Worm (Caenorhabditis elegans): ENCODE measurements around the gene wbp-2.

Gene wbp-2

ce11 chrII:9358230-9358629, 28.7 kb downstream of the wbp-2 start, which contains the start of gene mel-11:
mel-11 (plus strand) TSS chrII:9358530.
- TF ChIP-seq sma-9 (GFP tag; optimal IDR thresholded peaks at IDR 0.05) (no peak), sma-9 (tag; optimal IDR thresholded peaks at IDR 0.05) (no peak), blmp-1 (tag; optimal IDR thresholded peaks at IDR 0.05; ENCODE audit: insufficient read depth) (no peak), ama-1 (optimal IDR thresholded peaks at IDR 0.05) (no peak), skn-1 (tag; optimal IDR thresholded peaks at IDR 0.05) (no peak), unc-55 (GFP tag; optimal IDR thresholded peaks at IDR 0.05) (no peak), crh-2 (tag; optimal IDR thresholded peaks at IDR 0.05) (no peak), peb-1 (tag; optimal IDR thresholded peaks at IDR 0.05) (no peak), nhr-23 (tag; optimal IDR thresholded peaks at IDR 0.05) (no peak), ceh-82 (tag; optimal IDR thresholded peaks at IDR 0.05) (no peak), mbf-1 (tag; optimal IDR thresholded peaks at IDR 0.05) (no peak), ztf-11 (tag; optimal IDR thresholded peaks at IDR 0.05) (no peak), nhr-10 (tag; optimal IDR thresholded peaks at IDR 0.05) (no peak), nhr-11 (tag; optimal IDR thresholded peaks at IDR 0.05) (no peak), zag-1 (tag; optimal IDR thresholded peaks at IDR 0.05) (no peak), nhr-6 (tag; optimal IDR thresholded peaks at IDR 0.05) (no peak), nhr-12 (tag; optimal IDR thresholded peaks at IDR 0.05) (no peak), sem-4 (tag; optimal IDR thresholded peaks at IDR 0.05) (no peak), ZK546.5 (tag; optimal IDR thresholded peaks at IDR 0.05) (no peak), nhr-77 (tag; optimal IDR thresholded peaks at IDR 0.05) (no peak), R02D3.7 (tag; optimal IDR thresholded peaks at IDR 0.05) (no peak)

- no peak for TF ChIP-seq sma-9 (GFP tag; optimal IDR thresholded peaks at IDR 0.05)
- TF ChIP-seq sma-9 (tag; optimal IDR thresholded peaks at IDR 0.05) = no peak
- no peak for TF ChIP-seq Y55F3AM.14 (GFP tag; optimal IDR thresholded peaks at IDR 0.05)
- no peak for TF ChIP-seq unc-55 (GFP tag; optimal IDR thresholded peaks at IDR 0.05)
- no peak for TF ChIP-seq lin-11 (tag; optimal IDR thresholded peaks at IDR 0.05)
- no peak for TF ChIP-seq elt-1 (tag; optimal IDR thresholded peaks at IDR 0.05)
- TF ChIP-seq lsy-2 (tag; optimal IDR thresholded peaks at IDR 0.05) = no peak
- TF ChIP-seq nhr-237 (tag; optimal IDR thresholded peaks at IDR 0.05) = no peak
- no peak for TF ChIP-seq ceh-16 (tag; optimal IDR thresholded peaks at IDR 0.05)
- TF ChIP-seq ztf-11 (tag; optimal IDR thresholded peaks at IDR 0.05) = no peak
- TF ChIP-seq sem-4 (tag; optimal IDR thresholded peaks at IDR 0.05) = no peak
- TF ChIP-seq nhr-10 (tag; optimal IDR thresholded peaks at IDR 0.05) = no peak
- no peak for TF ChIP-seq aly-2 (tag; optimal IDR thresholded peaks at IDR 0.05)
- TF ChIP-seq nhr-12 (tag; optimal IDR thresholded peaks at IDR 0.05) = no peak
- no peak for TF ChIP-seq C34F6.9 (tag; optimal IDR thresholded peaks at IDR 0.05)
- no peak for TF ChIP-seq lin-13 (GFP tag; optimal IDR thresholded peaks at IDR 0.05)
Measured at ce11 chrII:9362249-9362648, 32.7 kb downstream of the wbp-2 start.

- no peak for TF ChIP-seq nhr-10 (tag; optimal IDR thresholded peaks at IDR 0.05)
- TF ChIP-seq elt-3 (tag; optimal IDR thresholded peaks at IDR 0.05) = no peak
- no peak for TF ChIP-seq nhr-12 (tag; optimal IDR thresholded peaks at IDR 0.05)
- TF ChIP-seq ZK546.5 (tag; optimal IDR thresholded peaks at IDR 0.05) = no peak
- no peak for TF ChIP-seq ztf-11 (tag; optimal IDR thresholded peaks at IDR 0.05)
- no peak for TF ChIP-seq zag-1 (tag; optimal IDR thresholded peaks at IDR 0.05)
- TF ChIP-seq fos-1 (tag; optimal IDR thresholded peaks at IDR 0.05) = no peak
- TF ChIP-seq sma-9 (GFP tag; optimal IDR thresholded peaks at IDR 0.05) = no peak
- TF ChIP-seq sma-9 (tag; optimal IDR thresholded peaks at IDR 0.05) = no peak
Measured at ce11 chrII:9369394-9369793, 39.8 kb downstream of the wbp-2 start.

ce11 chrII:9372393-9372792, 42.8 kb downstream of the wbp-2 start, which contains the start of gene C06C3.3:
C06C3.3 (minus strand) TSS chrII:9372493.
- TF ChIP-seq C34F6.9 (tag; optimal IDR thresholded peaks at IDR 0.05) = no peak
- TF ChIP-seq lin-13 (GFP tag; optimal IDR thresholded peaks at IDR 0.05) = no peak
- TF ChIP-seq nhr-77 (tag; optimal IDR thresholded peaks at IDR 0.05) = no peak
- TF ChIP-seq unc-39 (tag; optimal IDR thresholded peaks at IDR 0.05) = no peak
- TF ChIP-seq mdl-1 (tag; optimal IDR thresholded peaks at IDR 0.05) = no peak
- no peak for TF ChIP-seq elt-1 (tag; optimal IDR thresholded peaks at IDR 0.05)
- no peak for TF ChIP-seq nhr-11 (tag; optimal IDR thresholded peaks at IDR 0.05)
- no peak for TF ChIP-seq ama-1 (optimal IDR thresholded peaks at IDR 0.05)

- TF ChIP-seq elt-1 (tag; optimal IDR thresholded peaks at IDR 0.05) = no peak
- no peak for TF ChIP-seq ZK546.5 (tag; optimal IDR thresholded peaks at IDR 0.05)
- TF ChIP-seq nhr-11 (tag; optimal IDR thresholded peaks at IDR 0.05) = no peak
- TF ChIP-seq aly-2 (tag; optimal IDR thresholded peaks at IDR 0.05) = no peak
- no peak for TF ChIP-seq alr-1 (tag; optimal IDR thresholded peaks at IDR 0.05)
- TF ChIP-seq nhr-6 (tag; optimal IDR thresholded peaks at IDR 0.05) = no peak
- no peak for TF ChIP-seq nhr-129 (tag; optimal IDR thresholded peaks at IDR 0.05)
- no peak for TF ChIP-seq blmp-1 (tag; optimal IDR thresholded peaks at IDR 0.05; ENCODE audit: insufficient read depth)
- no peak for TF ChIP-seq ztf-11 (tag; optimal IDR thresholded peaks at IDR 0.05)
- no peak for TF ChIP-seq lsy-2 (tag; optimal IDR thresholded peaks at IDR 0.05)
- no peak for TF ChIP-seq ama-1 (optimal IDR thresholded peaks at IDR 0.05)
- no peak for TF ChIP-seq lin-39 (tag; optimal IDR thresholded peaks at IDR 0.05)
- TF ChIP-seq ceh-82 (tag; optimal IDR thresholded peaks at IDR 0.05) = no peak
- TF ChIP-seq unc-62 (GFP tag; optimal IDR thresholded peaks at IDR 0.05) = no peak
Measured at ce11 chrII:9372991-9373390, 43.4 kb downstream of the wbp-2 start, which contains the start of gene C06C3.4. C06C3.4 (plus strand) TSS chrII:9373291.

All from whole organism, L2 larva.